Worm (Caenorhabditis elegans) whole organism, young adult: ENCODE measurements around the gene F54D5.4.
A peak's percentile ranks its signal among the peaks of the same experiment; 100 is the strongest.

Experiments used
- B0035.1 ChIP-seq: sonication (generic microtip); optimal IDR thresholded peaks from 2 replicates; lab custom pipeline; 2016; ENCODE audit warnings: missing genetic modification characterization, mild to moderate bottlenecking, missing compliant biosample characterization, missing genotype, missing genetic modification reagents
- B0336.3 ChIP-seq: fragments of 200-800 bp; sonication (Bioruptor generic); IDR thresholded peaks from 2 replicates; pipeline ENCODE4 v1.3.6; 2022; ENCODE audit warnings: missing genetic modification characterization, missing compliant biosample characterization
- C17E4.6 ChIP-seq: fragments of 200-800 bp; sonication (Bioruptor generic); IDR thresholded peaks from 2 replicates; pipeline ENCODE4 v1.3.6; 2022; ENCODE audit warnings: missing genetic modification reagents, missing genetic modification characterization, missing compliant biosample characterization
- D2030.7 ChIP-seq: fragments of 200-800 bp; sonication (Bioruptor generic); IDR thresholded peaks from 2 replicates; pipeline ENCODE4 v1.3.6; 2022; ENCODE audit warnings: missing genetic modification reagents, missing genetic modification characterization, missing compliant biosample characterization
- F10E7.11 ChIP-seq: sonication (generic microtip); optimal IDR thresholded peaks from 2 replicates; lab custom pipeline; 2017; ENCODE audit warnings: mild to moderate bottlenecking, missing genetic modification characterization, moderate library complexity, missing compliant biosample characterization
- F23B12.7 ChIP-seq: sonication (generic microtip); optimal IDR thresholded peaks from 2 replicates; lab custom pipeline; 2017; ENCODE audit warnings: missing genetic modification characterization, mild to moderate bottlenecking, missing compliant biosample characterization, antibody characterized with exemption, moderate library complexity; ENCODE audit not compliant: insufficient read depth
- F37B4.10 ChIP-seq: fragments of 200-800 bp; sonication (Bioruptor generic); IDR thresholded peaks from 2 replicates; pipeline ENCODE4 v1.3.6; 2022; ENCODE audit warnings: missing genetic modification characterization, missing compliant biosample characterization
- K12H6.12 ChIP-seq: fragments of 200-800 bp; sonication (Bioruptor generic); optimal IDR thresholded peaks from 2 replicates; lab custom pipeline; 2018; ENCODE audit warnings: mild to moderate bottlenecking, missing genetic modification characterization, missing compliant biosample characterization
- T26A5.8 ChIP-seq: sonication (generic microtip); optimal IDR thresholded peaks from 2 replicates; lab custom pipeline; 2016; ENCODE audit warnings: missing genetic modification characterization, missing compliant biosample characterization
- ZK185.1 ChIP-seq: sonication (generic microtip); optimal IDR thresholded peaks from 2 replicates; lab custom pipeline; 2016; ENCODE audit warnings: mild to moderate bottlenecking, missing genetic modification characterization, missing compliant biosample characterization; ENCODE audit not compliant: poor library complexity, severe bottlenecking
- aptf-3 ChIP-seq: fragments of 200-800 bp; sonication (Bioruptor generic); IDR thresholded peaks from 2 replicates; pipeline ENCODE4 v1.3.6; 2022; ENCODE audit warnings: missing genetic modification characterization, missing compliant biosample characterization
- atf-7 ChIP-seq: sonication (generic microtip); optimal IDR thresholded peaks from 2 replicates; lab custom pipeline; 2017; ENCODE audit warnings: mild to moderate bottlenecking, missing genetic modification characterization, missing compliant biosample characterization
- athp-1 ChIP-seq: sonication (generic microtip); optimal IDR thresholded peaks from 2 replicates; lab custom pipeline; 2017; ENCODE audit warnings: mild to moderate bottlenecking, missing genetic modification characterization, missing compliant biosample characterization
- ceh-27 ChIP-seq: fragments of 200-800 bp; sonication (Bioruptor generic); optimal IDR thresholded peaks from 2 replicates; lab custom pipeline; 2018; ENCODE audit warnings: mild to moderate bottlenecking, missing genetic modification characterization, moderate library complexity, missing compliant biosample characterization
- ceh-79 ChIP-seq: sonication (generic microtip); optimal IDR thresholded peaks from 2 replicates; lab custom pipeline; 2017; ENCODE audit warnings: mild to moderate bottlenecking, missing genetic modification characterization, missing compliant biosample characterization
- ceh-91 ChIP-seq: fragments of 200-800 bp; sonication (Bioruptor generic); IDR thresholded peaks from 2 replicates; pipeline ENCODE4 v1.3.6; 2022; ENCODE audit warnings: missing genetic modification reagents, missing genetic modification characterization, missing compliant biosample characterization
- efl-1 ChIP-seq: fragments of 150-350 bp; optimal IDR thresholded peaks from 2 replicates; lab custom pipeline; 2014; ENCODE audit warnings: missing biosample characterization, missing genetic modification reagents, missing genetic modification characterization
- egrh-3 ChIP-seq: fragments of 200-800 bp; sonication (Bioruptor generic); IDR thresholded peaks from 2 replicates; pipeline ENCODE4 v1.3.6; 2022; ENCODE audit warnings: missing genetic modification reagents, missing genetic modification characterization, missing compliant biosample characterization
- hmg-1.2 ChIP-seq: fragments of 200-800 bp; sonication (Bioruptor generic); IDR thresholded peaks from 2 replicates; pipeline ENCODE4 v1.3.6; 2022; ENCODE audit warnings: missing genetic modification reagents, missing genetic modification characterization, missing compliant biosample characterization
- lag-1 ChIP-seq: fragments of 200-800 bp; sonication (Bioruptor generic); IDR thresholded peaks from 2 replicates; pipeline ENCODE4 v1.3.6; 2022; ENCODE audit warnings: missing genetic modification reagents, missing genetic modification characterization, missing compliant biosample characterization
- madf-10 ChIP-seq: sonication (generic microtip); optimal IDR thresholded peaks from 2 replicates; lab custom pipeline; 2016; ENCODE audit warnings: mild to moderate bottlenecking, missing genetic modification characterization, missing compliant biosample characterization
- madf-8 ChIP-seq: fragments of 200-800 bp; sonication (Bioruptor generic); conservative IDR thresholded peaks from 2 replicates; pipeline ENCODE4 v1.3.6; 2022; ENCODE audit warnings: missing genetic modification reagents, missing genetic modification characterization, missing compliant biosample characterization
- mxl-1 ChIP-seq: sonication (generic microtip); optimal IDR thresholded peaks from 2 replicates; lab custom pipeline; 2016; ENCODE audit warnings: missing genetic modification characterization, missing compliant biosample characterization
- nhr-80 ChIP-seq: sonication (generic microtip); optimal IDR thresholded peaks from 2 replicates; lab custom pipeline; 2016; ENCODE audit warnings: missing genetic modification characterization, missing compliant biosample characterization
- repo-1 ChIP-seq: sonication (generic microtip); optimal IDR thresholded peaks from 2 replicates; lab custom pipeline; 2017; ENCODE audit warnings: mild to moderate bottlenecking, missing genetic modification characterization, missing compliant biosample characterization
- sdz-38 ChIP-seq: sonication (generic microtip); optimal IDR thresholded peaks from 2 replicates; lab custom pipeline; 2016; ENCODE audit warnings: missing genotype, missing genetic modification characterization, missing compliant biosample characterization
- snpc-1.3 ChIP-seq: sonication (generic microtip); optimal IDR thresholded peaks from 2 replicates; lab custom pipeline; 2017; ENCODE audit warnings: missing genetic modification characterization, mild to moderate bottlenecking, missing compliant biosample characterization, antibody characterized with exemption, moderate library complexity, missing genotype, missing genetic modification reagents; ENCODE audit not compliant: insufficient read depth
- xnd-1 ChIP-seq: sonication (generic microtip); optimal IDR thresholded peaks from 2 replicates; lab custom pipeline; 2016; ENCODE audit warnings: missing genotype, missing genetic modification reagents, missing genetic modification characterization, missing compliant biosample characterization
- zfh-2 ChIP-seq: fragments of 200-800 bp; sonication (Bioruptor generic); conservative IDR thresholded peaks from 2 replicates; pipeline ENCODE4 v1.3.6; 2022; ENCODE audit warnings: missing genetic modification reagents, missing genetic modification characterization, missing compliant biosample characterization
- zim-3 ChIP-seq: sonication (generic microtip); optimal IDR thresholded peaks from 2 replicates; lab custom pipeline; 2017; ENCODE audit warnings: mild to moderate bottlenecking, missing genetic modification characterization, moderate library complexity, missing compliant biosample characterization

F54D5.4 gene

ce11 chrII:11556338-11556737 is 13.3 kb upstream of the F54D5.4 start, which contains the start of gene F54D5.17:
F54D5.17 (plus strand) TSS chrII:11556638.
- TF ChIP-seq ceh-79 (tag; lab: Kevin White, UChicago) (no peak), zfh-2 (GFP tag; lab: Robert Waterston, UW) (0 out of 2 replicates have a peak, but pooled peaks have one; percentile 13), C17E4.6 (GFP tag; lab: Robert Waterston, UW) (no peak), B0035.1 (tag; lab: Kevin White, UChicago) (no peak)

- TF ChIP-seq zfh-2 (GFP tag; lab: Robert Waterston, UW) (0 out of 2 replicates have a peak, but pooled peaks have one; percentile 22), madf-10 (no peak)
- TF ChIP-seq, all 124 proteins: peak for 1
Measured at ce11 chrII:11564127-11564526, 5.5 kb upstream of the F54D5.4 start, which contains the start of gene F54D5.15. F54D5.15 (minus strand) TSS chrII:11564227.

- no peak for TF ChIP-seq mxl-1 (tag; lab: Kevin White, UChicago)
- TF ChIP-seq D2030.7 (GFP tag; lab: Robert Waterston, UW) = no peak
- peak; percentile 71 for TF ChIP-seq hmg-1.2 (GFP tag; lab: Robert Waterston, UW)
- TF ChIP-seq ceh-27 (GFP tag; lab: Kevin White, UChicago) = no peak
- TF ChIP-seq zim-3 (tag; lab: Kevin White, UChicago) = no peak
- no peak for TF ChIP-seq athp-1 (tag; lab: Kevin White, UChicago)
- TF ChIP-seq xnd-1 (tag; lab: Kevin White, UChicago) = no peak
- TF ChIP-seq zfh-2 (GFP tag; lab: Robert Waterston, UW) = peak; percentile 84
- TF ChIP-seq F10E7.11 = no peak
- peak; percentile 23 for TF ChIP-seq efl-1 (GFP tag; lab: Kevin White, UChicago)
- no peak for TF ChIP-seq K12H6.12 (tag; lab: Kevin White, UChicago)
Measured at ce11 chrII:11566970-11567711, 2.5 kb upstream of the F54D5.4 start, which contains the start of gene F54D5.5. F54D5.5 (minus strand) TSS chrII:11567020.

- TF ChIP-seq F23B12.7 (no peak), T26A5.8 (no peak), aptf-3 (GFP tag; lab: Robert Waterston, UW) (no peak), hmg-1.2 (GFP tag; lab: Robert Waterston, UW) (no peak), F37B4.10 (no peak), ZK185.1 (tag; lab: Kevin White, UChicago) (no peak), lag-1 (no peak), madf-8 (GFP tag; lab: Robert Waterston, UW) (no peak), sdz-38 (tag; lab: Kevin White, UChicago) (no peak), snpc-1.3 (tag; lab: Kevin White, UChicago) (no peak)
Measured at ce11 chrII:11568670-11569069, 948 bp upstream of the F54D5.4 start.

- TF ChIP-seq ceh-91 = no peak
- TF ChIP-seq B0336.3 = no peak
- TF ChIP-seq nhr-80 (tag; lab: Kevin White, UChicago) = peak; percentile 65
- TF ChIP-seq repo-1 = no peak
- TF ChIP-seq egrh-3 = no peak
- TF ChIP-seq xnd-1 (tag; lab: Kevin White, UChicago) = no peak
- no peak for TF ChIP-seq aptf-3 (GFP tag; lab: Robert Waterston, UW)
- TF ChIP-seq atf-7 = peak; percentile 42
Measured at ce11 chrII:11571260-11571854, 1.7 kb downstream of the F54D5.4 start, which contains the start of gene F54D5.3. F54D5.3 (plus strand) TSS chrII:11571805.
